Worm (Caenorhabditis elegans) whole organism, mixed stage, embryonic: ENCODE results near the gene Y37H2A.7.

Experiments used
- drap-1 ChIP-seq: fragments of 200-800 bp; sonication (Bioruptor generic); optimal IDR thresholded peaks from 3 replicates; lab custom pipeline; 2018; ENCODE audit warnings: mild to moderate bottlenecking, missing genetic modification characterization, missing compliant biosample characterization
- nhr-28 ChIP-seq: fragments of 150-350 bp; optimal IDR thresholded peaks from 2 replicates; lab custom pipeline; 2014; ENCODE audit warnings: missing biosample characterization, missing genetic modification characterization
- snpc-4 ChIP-seq: fragments of 150-350 bp; optimal IDR thresholded peaks from 2 replicates; lab custom pipeline; 2014; ENCODE audit warnings: missing biosample characterization, missing genetic modification characterization
- unc-62 ChIP-seq: fragments of 150-350 bp; optimal IDR thresholded peaks from 2 replicates; lab custom pipeline; 2014; ENCODE audit warnings: missing biosample characterization, missing genetic modification reagents, missing genetic modification characterization

ce11 chrV:18086174-18086661 is 48.1 kb downstream of the Y37H2A.7 start, which contains the start of gene Y59A8B.12:
- no peak for TF ChIP-seq snpc-4 (tag; lab: Kevin White, UChicago)
- TF ChIP-seq nhr-28 (tag; lab: Kevin White, UChicago), result no peak
- no peak for TF ChIP-seq unc-62 (GFP tag; lab: Kevin White, UChicago)
- no peak for TF ChIP-seq drap-1
